Worm (Caenorhabditis elegans) whole organism, mixed stage, embryonic: ENCODE results near the gene C46F11.6.

ENCODE experiments used
- bed-3 ChIP-seq: fragments of 200-800 bp; sonication (Bioruptor generic); optimal IDR thresholded peaks from 3 replicates; lab custom pipeline; 2018; ENCODE audit warnings: mild to moderate bottlenecking, missing genetic modification characterization, moderate library complexity, missing compliant biosample characterization
- ceh-43 ChIP-seq: fragments of 200-800 bp; sonication (Bioruptor generic); optimal IDR thresholded peaks from 2 replicates; lab custom pipeline; 2018; ENCODE audit warnings: mild to moderate bottlenecking, missing genetic modification characterization, moderate library complexity, missing compliant biosample characterization
- ces-1 ChIP-seq: fragments of 150-350 bp; optimal IDR thresholded peaks from 2 replicates; lab custom pipeline; 2014; ENCODE audit warnings: missing biosample characterization, missing genetic modification reagents, missing genetic modification characterization
- cnd-1 ChIP-seq: fragments of 200-800 bp; sonication (Bioruptor generic); optimal IDR thresholded peaks from 2 replicates; lab custom pipeline; 2018; ENCODE audit warnings: mild to moderate bottlenecking, missing genetic modification characterization, missing compliant biosample characterization
- drap-1 ChIP-seq: fragments of 200-800 bp; sonication (Bioruptor generic); optimal IDR thresholded peaks from 3 replicates; lab custom pipeline; 2018; ENCODE audit warnings: mild to moderate bottlenecking, missing genetic modification characterization, missing compliant biosample characterization
- elt-1 ChIP-seq: sonication (generic microtip); optimal IDR thresholded peaks from 2 replicates; lab custom pipeline; 2017; ENCODE audit warnings: missing genetic modification characterization, mild to moderate bottlenecking, missing compliant biosample characterization, antibody characterized with exemption, moderate library complexity, borderline replicate concordance; ENCODE audit not compliant: insufficient read depth
- elt-3 ChIP-seq: fragments of 150-350 bp; optimal IDR thresholded peaks from 2 replicates; lab custom pipeline; 2014; ENCODE audit warnings: missing biosample characterization, missing genetic modification characterization
- flh-1 ChIP-seq: fragments of 200-800 bp; sonication (Bioruptor generic); optimal IDR thresholded peaks from 2 replicates; lab custom pipeline; 2018; ENCODE audit warnings: mild to moderate bottlenecking, missing genetic modification characterization, moderate library complexity, missing compliant biosample characterization
- ham-2 ChIP-seq: fragments of 200-800 bp; sonication (Bioruptor generic); optimal IDR thresholded peaks from 2 replicates; lab custom pipeline; 2018; ENCODE audit warnings: mild to moderate bottlenecking, missing genetic modification characterization, missing compliant biosample characterization
- hlh-1 ChIP-seq: fragments of 150-350 bp; optimal IDR thresholded peaks from 2 replicates; lab custom pipeline; 2014; ENCODE audit warnings: missing biosample characterization, missing genetic modification reagents, missing genetic modification characterization
- lin-13 ChIP-seq: fragments of 150-350 bp; optimal IDR thresholded peaks from 2 replicates; lab custom pipeline; 2014; ENCODE audit warnings: missing biosample characterization, missing genetic modification characterization
- lsy-2 ChIP-seq: fragments of 150-350 bp; optimal IDR thresholded peaks from 2 replicates; lab custom pipeline; 2014; ENCODE audit warnings: missing biosample characterization, missing genetic modification characterization
- mep-1 ChIP-seq: fragments of 150-350 bp; optimal IDR thresholded peaks from 2 replicates; lab custom pipeline; 2017; ENCODE audit warnings: missing biosample characterization, missing genetic modification reagents, missing genetic modification characterization, inconsistent platforms
- mls-2 ChIP-seq: sonication (generic microtip); optimal IDR thresholded peaks from 2 replicates; lab custom pipeline; 2016; ENCODE audit warnings: mild to moderate bottlenecking, missing genetic modification characterization, moderate library complexity, missing compliant biosample characterization
- nhr-12 ChIP-seq: fragments of 150-350 bp; optimal IDR thresholded peaks from 2 replicates; lab custom pipeline; 2014; ENCODE audit warnings: missing biosample characterization, missing genetic modification characterization
- nhr-2 ChIP-seq: fragments of 150-350 bp; optimal IDR thresholded peaks from 2 replicates; lab custom pipeline; 2014; ENCODE audit warnings: missing biosample characterization, missing genetic modification characterization
- nhr-237 ChIP-seq: fragments of 150-350 bp; optimal IDR thresholded peaks from 2 replicates; lab custom pipeline; 2014; ENCODE audit warnings: missing biosample characterization, missing genetic modification characterization
- nhr-76 ChIP-seq: sonication (generic microtip); optimal IDR thresholded peaks from 2 replicates; lab custom pipeline; 2017; ENCODE audit warnings: missing biosample characterization, missing genetic modification characterization
- pha-4 ChIP-seq: fragments of 150-350 bp; optimal IDR thresholded peaks from 2 replicates; lab custom pipeline; 2018; ENCODE audit warnings: missing biosample characterization, missing genetic modification reagents, missing genetic modification characterization
- sem-2 ChIP-seq: fragments of 200-800 bp; sonication (Bioruptor generic); optimal IDR thresholded peaks from 2 replicates; lab custom pipeline; 2018; ENCODE audit warnings: mild to moderate bottlenecking, missing genetic modification characterization, missing compliant biosample characterization
- sptf-1 ChIP-seq: sonication (generic microtip); optimal IDR thresholded peaks from 2 replicates; lab custom pipeline; 2017; ENCODE audit warnings: mild to moderate bottlenecking, missing genetic modification characterization, moderate library complexity, missing compliant biosample characterization
- tbx-8 ChIP-seq: fragments of 200-800 bp; sonication (Bioruptor generic); optimal IDR thresholded peaks from 2 replicates; lab custom pipeline; 2018; ENCODE audit warnings: mild to moderate bottlenecking, missing genetic modification characterization, moderate library complexity, missing compliant biosample characterization
- unc-120 ChIP-seq: sonication (generic microtip); optimal IDR thresholded peaks from 2 replicates; lab custom pipeline; 2017; ENCODE audit warnings: missing genetic modification characterization, missing compliant biosample characterization; ENCODE audit not compliant: poor library complexity, severe bottlenecking
- unc-39 ChIP-seq: fragments of 150-350 bp; optimal IDR thresholded peaks from 2 replicates; lab custom pipeline; 2014; ENCODE audit warnings: missing biosample characterization, missing genetic modification characterization
- unc-62 ChIP-seq: fragments of 150-350 bp; optimal IDR thresholded peaks from 2 replicates; lab custom pipeline; 2014; ENCODE audit warnings: missing biosample characterization, missing genetic modification reagents, missing genetic modification characterization
- zip-8 ChIP-seq: fragments of 150-350 bp; optimal IDR thresholded peaks from 2 replicates; lab custom pipeline; 2014; ENCODE audit warnings: missing biosample characterization, missing genetic modification characterization

The C46F11.6 gene

DNA sequence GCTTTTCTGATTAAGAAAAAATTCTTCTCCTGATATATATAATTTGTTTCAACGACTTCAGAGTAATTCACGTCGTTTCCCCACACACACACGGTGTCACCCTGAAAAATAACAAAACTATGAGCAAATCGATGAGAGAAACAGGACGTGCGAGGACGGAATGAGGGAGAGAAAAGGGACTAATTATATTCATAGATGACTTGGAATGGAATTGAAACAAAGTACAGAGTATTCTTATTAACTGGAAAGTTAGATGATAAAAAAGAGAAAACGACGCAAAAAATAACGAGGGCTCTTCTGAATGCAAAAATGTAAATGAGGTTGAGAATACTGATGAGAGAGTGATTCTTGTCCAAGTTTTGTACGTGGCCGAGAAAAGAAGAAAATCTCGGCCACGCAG lies at the start of gene C46F11.6:
Gene C46F11.6, minus strand, starts transcription at position 101 of the 400 bp plus-strand sequence.
- TF ChIP-seq unc-120 (tag; lab: Kevin White, UChicago) (no peak), flh-1 (GFP tag; lab: Kevin White, UChicago) (no peak), sem-2 (GFP tag; lab: Kevin White, UChicago) (no peak), nhr-12 (tag; lab: Kevin White, UChicago) (no peak), nhr-2 (no peak), hlh-1 (no peak), elt-3 (tag; lab: Kevin White, UChicago) (no peak), zip-8 (tag; lab: Kevin White, UChicago) (no peak), ceh-43 (GFP tag; lab: Kevin White, UChicago) (no peak), sptf-1 (tag; lab: Kevin White, UChicago) (no peak), elt-1 (no peak), bed-3 (no peak), unc-39 (tag; lab: Kevin White, UChicago) (no peak)

DNA sequence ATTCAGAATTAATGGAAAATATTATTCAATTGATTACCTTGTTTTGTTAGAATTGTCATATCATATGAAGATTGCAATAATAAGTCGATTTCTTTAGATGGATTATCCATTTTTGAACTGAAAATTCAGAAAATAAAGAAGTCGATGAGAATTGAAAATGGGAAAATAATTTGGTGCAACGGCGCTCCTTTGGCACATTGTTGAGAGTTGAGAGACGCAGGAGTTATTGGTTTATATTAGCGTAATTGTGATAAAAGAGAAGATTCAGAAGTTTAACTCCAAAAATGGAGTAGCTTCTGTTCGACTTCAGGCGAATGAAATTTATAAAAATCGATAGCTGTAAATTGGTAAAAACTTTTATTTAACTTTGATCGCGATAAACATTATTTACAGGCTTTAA lies 49.3 kb upstream of the C46F11.6 start, which contains the start of gene C14B1.8:
Gene C14B1.8, minus strand, starts transcription at position 117 of the 400 bp plus-strand sequence.
- TF ChIP-seq ceh-43 (GFP tag; lab: Kevin White, UChicago): no peak
- TF ChIP-seq ces-1: peak; percentile 96
- TF ChIP-seq nhr-2: no peak
- peak; percentile 47 for TF ChIP-seq mep-1 (tag; lab: Kevin White, UChicago)
- TF ChIP-seq elt-3 (tag; lab: Kevin White, UChicago): no peak

DNA sequence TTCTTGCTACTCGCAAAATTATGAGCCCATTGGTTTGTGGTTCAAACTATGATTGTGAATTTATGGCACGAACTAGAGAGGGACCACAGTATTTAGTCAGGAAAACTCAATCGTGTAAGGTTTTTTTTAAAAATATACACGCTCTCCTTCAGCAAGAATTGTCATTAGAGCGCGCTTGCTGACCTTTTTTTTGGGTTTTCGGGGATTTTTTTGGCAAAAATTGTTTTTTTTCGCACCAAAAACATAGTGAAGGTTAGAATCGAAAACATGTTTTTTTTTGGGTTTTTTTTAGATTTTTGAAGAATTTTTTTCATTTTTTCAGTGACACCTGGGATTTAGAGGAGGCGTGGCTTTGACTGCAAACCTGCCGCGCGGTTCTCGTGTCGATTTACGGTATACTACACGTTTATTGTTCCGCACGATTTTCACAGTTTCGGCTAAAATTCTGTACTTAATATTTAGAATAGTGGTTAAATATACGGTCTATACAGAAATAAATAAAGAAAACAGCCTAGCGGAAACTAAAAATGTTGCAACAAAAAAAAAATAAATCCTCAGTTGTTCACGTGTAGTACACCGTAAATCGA lies 45.9 kb upstream of the C46F11.6 start:
- TF ChIP-seq unc-62 (GFP tag; lab: Kevin White, UChicago): no peak
- TF ChIP-seq mep-1 (tag; lab: Kevin White, UChicago): peak; percentile 30

DNA sequence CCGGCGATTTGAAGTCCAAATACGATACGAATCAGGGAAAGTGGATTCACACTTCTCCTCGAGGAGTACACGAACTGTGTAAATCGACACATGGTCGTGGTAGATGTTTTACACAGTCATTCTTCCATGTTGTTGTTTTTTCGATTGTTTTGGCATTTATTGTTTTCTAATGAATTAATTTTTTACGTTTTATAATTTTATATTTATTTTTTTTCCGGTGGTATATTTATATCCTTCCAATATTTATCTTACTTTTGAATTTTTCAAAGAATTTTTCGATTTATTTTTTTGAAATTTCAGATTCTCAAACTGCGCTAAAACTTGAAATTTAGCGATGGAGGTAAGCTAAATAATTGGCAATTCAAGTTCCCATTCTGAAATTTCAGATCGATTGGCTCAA lies 42.9 kb upstream of the C46F11.6 start, which contains the start of gene nrde-1:
Gene nrde-1, plus strand, starts transcription at position 301 of the 400 bp plus-strand sequence.
- TF ChIP-seq ces-1 (no peak), drap-1 (GFP tag; lab: Kevin White, UChicago) (no peak), unc-120 (tag; lab: Kevin White, UChicago) (no peak), mls-2 (no peak), nhr-2 (no peak)

DNA sequence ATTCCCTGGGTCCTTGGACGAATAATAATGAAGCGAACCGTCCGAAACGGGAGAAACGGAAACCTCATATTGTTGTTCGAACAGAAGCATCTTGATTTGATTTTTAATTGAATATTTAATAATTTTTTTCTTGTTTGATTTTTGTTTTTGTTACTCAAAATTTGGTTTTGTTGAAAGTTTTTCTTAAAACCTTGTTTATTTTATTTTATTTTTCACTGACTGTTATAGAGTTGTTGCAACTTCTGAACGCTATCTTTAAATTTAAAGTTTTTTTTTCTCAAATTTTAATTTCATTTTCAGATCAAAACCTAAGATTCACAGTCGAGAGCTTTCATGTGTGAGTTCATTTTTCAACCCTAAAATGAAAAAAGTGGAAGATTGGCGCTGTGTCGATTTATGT lies 38.8 kb upstream of the C46F11.6 start, which contains the start of gene alkb-8:
Gene alkb-8, plus strand, starts transcription at position 301 of the 400 bp plus-strand sequence.
- TF ChIP-seq cnd-1 (tag; lab: Kevin White, UChicago): no peak
- no peak for TF ChIP-seq pha-4
- TF ChIP-seq unc-39 (tag; lab: Kevin White, UChicago): no peak
- no peak for TF ChIP-seq nhr-237 (tag; lab: Kevin White, UChicago)
- TF ChIP-seq sem-2 (GFP tag; lab: Kevin White, UChicago): no peak
- TF ChIP-seq nhr-76 (tag; lab: Kevin White, UChicago): no peak
- TF ChIP-seq drap-1 (GFP tag; lab: Kevin White, UChicago): no peak
- no peak for TF ChIP-seq lin-13 (tag; lab: Kevin White, UChicago)
- no peak for TF ChIP-seq tbx-8 (GFP tag; lab: Kevin White, UChicago)

DNA sequence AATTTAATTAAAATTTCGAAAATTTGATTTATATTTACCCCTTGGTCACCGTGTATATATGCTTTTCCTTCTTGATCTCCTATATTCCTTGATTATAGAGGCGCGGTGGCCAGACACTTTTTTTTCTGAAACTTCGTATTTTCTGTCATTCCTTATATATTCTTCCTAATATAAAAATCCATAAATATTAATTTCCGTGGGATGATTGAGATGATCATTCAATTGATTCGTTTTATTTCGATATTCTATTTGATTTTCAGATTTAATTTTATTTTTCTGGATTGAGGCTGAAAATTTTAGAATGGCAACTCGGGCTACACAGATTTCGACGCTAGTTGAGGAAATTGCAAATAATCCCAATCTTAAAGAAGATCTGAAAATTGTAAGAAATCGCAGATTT lies 36.4 kb upstream of the C46F11.6 start, which contains the start of gene dph-1:
Gene dph-1, plus strand, starts transcription at position 301 of the 400 bp plus-strand sequence.
- no peak for TF ChIP-seq unc-120 (tag; lab: Kevin White, UChicago)
- TF ChIP-seq elt-1: no peak
- no peak for TF ChIP-seq ham-2

DNA sequence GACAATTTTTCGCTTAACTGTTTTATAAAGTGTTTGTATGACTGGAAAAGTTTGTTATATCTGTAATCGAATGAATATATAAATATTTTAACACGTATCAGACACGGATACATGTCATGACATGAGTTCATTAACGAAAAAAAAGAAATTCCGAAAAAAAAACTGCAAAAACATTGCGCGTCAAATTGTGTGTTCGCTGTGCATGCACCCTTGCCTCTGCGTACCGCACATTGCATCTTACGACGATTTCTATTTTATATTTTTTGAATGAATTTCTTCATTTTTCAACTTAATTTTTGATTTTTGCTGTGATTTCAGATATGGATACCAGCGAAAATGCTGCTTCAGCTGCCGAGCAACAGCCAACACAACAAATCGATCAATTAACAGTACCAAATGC lies 34.7 kb upstream of the C46F11.6 start, which contains the start of gene wdr-5.1:
Gene wdr-5.1, plus strand, starts transcription at position 319 of the 400 bp plus-strand sequence.
- TF ChIP-seq ces-1 (peak; percentile 12), lsy-2 (tag; lab: Kevin White, UChicago) (peak; percentile 55), drap-1 (GFP tag; lab: Kevin White, UChicago) (no peak)
